Worm (Caenorhabditis elegans) whole organism, mixed stage, embryonic: ENCODE measurements around the gene C47D2.1.

Experiments
- blmp-1 ChIP-seq: fragments of 150-350 bp; optimal IDR thresholded peaks from 2 replicates; lab custom pipeline; 2014; ENCODE audit warnings: missing biosample characterization, missing genetic modification characterization
- drap-1 ChIP-seq: fragments of 200-800 bp; sonication (Bioruptor generic); optimal IDR thresholded peaks from 3 replicates; lab custom pipeline; 2018; ENCODE audit warnings: mild to moderate bottlenecking, missing genetic modification characterization, missing compliant biosample characterization
- elt-3 ChIP-seq: fragments of 150-350 bp; optimal IDR thresholded peaks from 2 replicates; lab custom pipeline; 2014; ENCODE audit warnings: missing biosample characterization, missing genetic modification characterization
- flh-1 ChIP-seq: fragments of 200-800 bp; sonication (Bioruptor generic); optimal IDR thresholded peaks from 2 replicates; lab custom pipeline; 2018; ENCODE audit warnings: mild to moderate bottlenecking, missing genetic modification characterization, moderate library complexity, missing compliant biosample characterization
- nhr-12 ChIP-seq: fragments of 150-350 bp; optimal IDR thresholded peaks from 2 replicates; lab custom pipeline; 2014; ENCODE audit warnings: missing biosample characterization, missing genetic modification characterization
- nhr-237 ChIP-seq: fragments of 150-350 bp; optimal IDR thresholded peaks from 2 replicates; lab custom pipeline; 2014; ENCODE audit warnings: missing biosample characterization, missing genetic modification characterization
- zip-8 ChIP-seq: fragments of 150-350 bp; optimal IDR thresholded peaks from 2 replicates; lab custom pipeline; 2014; ENCODE audit warnings: missing biosample characterization, missing genetic modification characterization

ce11 chrX:8231858-8232257 is 17.0 kb downstream of the C47D2.1 start, which contains the start of gene K02A6.3:
- no peak for TF ChIP-seq elt-3 (tag; lab: Kevin White, UChicago)
- TF ChIP-seq drap-1, result peak; percentile 6
- peak; percentile 56 for TF ChIP-seq blmp-1 (tag; lab: Kevin White, UChicago)
- TF ChIP-seq zip-8 (tag; lab: Kevin White, UChicago), result no peak
- TF ChIP-seq nhr-237, result peak; percentile 44
- no peak for TF ChIP-seq flh-1 (GFP tag; lab: Kevin White, UChicago)
- TF ChIP-seq nhr-12 (tag; lab: Kevin White, UChicago), result no peak
